Worm (Caenorhabditis elegans) whole organism, early embryonic: ENCODE measurements around the gene Y32B12C.1.

Experiments
- F13C5.2 ChIP-seq: sonication (generic microtip); optimal IDR thresholded peaks from 2 replicates; lab custom pipeline; 2017; ENCODE audit warnings: mild to moderate bottlenecking, missing genetic modification characterization, inconsistent platforms, missing compliant biosample characterization
- ama-1 ChIP-seq: fragments of 150-350 bp; optimal IDR thresholded peaks from 2 replicates; lab custom pipeline; 2014
- flt-1 ChIP-seq: fragments of 200-800 bp; sonication (Bioruptor generic); IDR thresholded peaks from 2 replicates; pipeline ENCODE4 v1.3.6; 2022; ENCODE audit warnings: missing genetic modification characterization, missing compliant biosample characterization
- hmbx-1 ChIP-seq: sonication (generic microtip); optimal IDR thresholded peaks from 2 replicates; lab custom pipeline; 2016; ENCODE audit warnings: mild to moderate bottlenecking, missing genetic modification characterization, missing compliant biosample characterization
- scrt-1 ChIP-seq: fragments of 200-800 bp; sonication (Bioruptor generic); IDR thresholded peaks from 2 replicates; pipeline ENCODE4 v1.3.6; 2022; ENCODE audit warnings: missing genetic modification characterization, missing compliant biosample characterization
- tbx-11 ChIP-seq: fragments of 200-800 bp; sonication (Bioruptor generic); IDR thresholded peaks from 2 replicates; pipeline ENCODE4 v1.3.6; 2022; ENCODE audit warnings: missing genetic modification characterization, missing compliant biosample characterization
- tbx-37 ChIP-seq: fragments of 200-800 bp; sonication (Bioruptor generic); conservative IDR thresholded peaks from 2 replicates; pipeline ENCODE4 v1.3.6; 2022; ENCODE audit warnings: missing genetic modification reagents, missing genetic modification characterization, missing compliant biosample characterization

DNA sequence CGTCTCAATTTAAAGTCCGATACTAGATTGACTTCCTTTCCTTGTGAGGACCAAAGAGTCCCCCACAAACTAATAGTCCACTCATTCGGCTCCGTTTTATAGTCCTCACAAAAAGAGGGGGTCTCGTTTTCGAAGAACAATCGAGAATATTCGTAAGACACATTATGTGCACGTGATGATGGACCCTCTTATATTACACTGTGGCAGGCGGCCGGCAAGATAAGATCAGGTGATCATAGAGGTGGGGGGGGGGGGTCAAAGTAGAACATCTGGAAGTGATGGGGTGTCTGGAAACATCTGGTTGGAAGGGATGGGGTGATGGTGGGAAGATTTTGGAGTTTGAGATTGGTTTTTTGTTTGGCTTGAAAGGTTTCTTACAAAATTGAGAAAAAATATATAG is 8.0 kb upstream of the Y32B12C.1 start:
- TF ChIP-seq ama-1, result no peak
- no peak for TF ChIP-seq tbx-37
- TF ChIP-seq flt-1 (GFP tag; lab: Robert Waterston, UW), result no peak
- TF ChIP-seq F13C5.2, result no peak
- no peak for TF ChIP-seq tbx-11
- no peak for TF ChIP-seq hmbx-1 (tag; lab: Kevin White, UChicago)
- TF ChIP-seq scrt-1 (GFP tag; lab: Robert Waterston, UW), result no peak
